Worm (Caenorhabditis elegans): ENCODE data around the gene enu-3.5.

DNA sequence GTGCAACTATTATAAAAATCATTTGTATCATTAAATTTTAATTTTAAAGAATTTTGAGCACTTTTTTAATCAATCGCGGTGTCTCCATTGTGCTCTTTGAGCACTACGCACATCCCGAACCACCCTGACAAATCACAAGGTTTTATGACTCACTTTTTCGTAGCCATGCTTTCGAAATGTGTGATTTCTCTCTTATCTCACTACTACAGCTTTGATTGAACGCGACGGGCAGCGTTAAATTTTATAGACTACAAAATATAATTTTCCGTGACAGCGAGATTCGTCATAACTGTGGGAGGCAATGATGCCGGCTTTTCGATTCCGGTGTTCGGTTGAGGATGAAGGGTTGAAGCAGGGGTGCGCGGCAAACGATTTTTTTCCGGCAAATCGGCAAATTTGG is 28.3 kb upstream of the enu-3.5 start:
- TF ChIP-seq mab-9 (GFP tag; IDR thresholded peaks at IDR 0.05) (no peak), nhr-11 (tag; optimal IDR thresholded peaks at IDR 0.05) (no peak), ama-1 (optimal IDR thresholded peaks at IDR 0.05) (no peak), ceh-82 (tag; optimal IDR thresholded peaks at IDR 0.05) (no peak), lin-13 (GFP tag; optimal IDR thresholded peaks at IDR 0.05) (no peak), pag-3 (tag; optimal IDR thresholded peaks at IDR 0.05; ENCODE audit: borderline replicate concordance, insufficient read depth) (no peak), jun-1 (tag; optimal IDR thresholded peaks at IDR 0.05) (no peak), rnt-1 (tag; optimal IDR thresholded peaks at IDR 0.05) (no peak), sox-4 (tag; optimal IDR thresholded peaks at IDR 0.05) (no peak), lsy-2 (tag; optimal IDR thresholded peaks at IDR 0.05) (no peak), grh-1 (GFP tag; IDR thresholded peaks at IDR 0.05) (no peak)

All from whole organism, L1 larva.